Fruit fly (Drosophila melanogaster): ENCODE data around the gene CG11694.

dm6 chr3R:8349449-8350115 lies 37.6 kb upstream of the CG11694 start, which contains the start of gene Atg13:
- TF ChIP-seq Dp (GFP tag; optimal IDR thresholded peaks at IDR 0.05) (peak; percentile 51), CG17361 (GFP tag; IDR thresholded peaks at IDR 0.05) (peak; percentile 79)

All from whole organism, embryonic.